Worm (Caenorhabditis elegans) whole organism, late embryonic: Measurements from ENCODE around the gene clec-246.

Experiments
- Y22D7AL.16 ChIP-seq: sonication (generic microtip); optimal IDR thresholded peaks from 2 replicates; lab custom pipeline; 2016; ENCODE audit warnings: missing genetic modification characterization, missing compliant biosample characterization
- ceh-14 ChIP-seq: sonication (generic microtip); optimal IDR thresholded peaks from 2 replicates; lab custom pipeline; 2016; ENCODE audit warnings: missing genotype, missing genetic modification characterization, missing compliant biosample characterization
- ceh-22 ChIP-seq: sonication (generic microtip); optimal IDR thresholded peaks from 2 replicates; lab custom pipeline; 2017; ENCODE audit warnings: missing biosample characterization, missing genetic modification characterization
- ceh-24 ChIP-seq: sonication (generic microtip); optimal IDR thresholded peaks from 2 replicates; lab custom pipeline; 2016; ENCODE audit warnings: mild to moderate bottlenecking, missing genetic modification characterization, missing compliant biosample characterization
- ceh-30 ChIP-seq: fragments of 150-350 bp; optimal IDR thresholded peaks from 2 replicates; lab custom pipeline; 2014; ENCODE audit warnings: missing biosample characterization, missing genetic modification characterization
- ceh-31 ChIP-seq: sonication (generic microtip); optimal IDR thresholded peaks from 2 replicates; lab custom pipeline; 2016; ENCODE audit warnings: missing genetic modification characterization, missing compliant biosample characterization
- ceh-34 ChIP-seq: sonication (generic microtip); optimal IDR thresholded peaks from 2 replicates; lab custom pipeline; 2016; ENCODE audit warnings: mild to moderate bottlenecking, missing genetic modification characterization, missing compliant biosample characterization
- ceh-45 ChIP-seq: fragments of 200-800 bp; sonication (Bioruptor generic); IDR thresholded peaks from 2 replicates; pipeline ENCODE4 v1.3.6; 2022; ENCODE audit warnings: missing genetic modification reagents, missing genetic modification characterization, missing compliant biosample characterization
- ceh-48 ChIP-seq: sonication (generic microtip); optimal IDR thresholded peaks from 2 replicates; lab custom pipeline; 2016; ENCODE audit warnings: missing genetic modification characterization, inconsistent platforms, missing compliant biosample characterization
- ceh-6 ChIP-seq: fragments of 200-800 bp; sonication (Bioruptor generic); optimal IDR thresholded peaks from 2 replicates; lab custom pipeline; 2018; ENCODE audit warnings: mild to moderate bottlenecking, missing genetic modification characterization, missing compliant biosample characterization
- ceh-9 ChIP-seq: sonication (generic microtip); optimal IDR thresholded peaks from 2 replicates; lab custom pipeline; 2016; ENCODE audit warnings: mild to moderate bottlenecking, missing genetic modification characterization, inconsistent platforms, missing compliant biosample characterization
- dmd-4 ChIP-seq: sonication (generic microtip); optimal IDR thresholded peaks from 2 replicates; lab custom pipeline; 2016; ENCODE audit warnings: borderline replicate concordance, missing genetic modification characterization, missing compliant biosample characterization
- dve-1 ChIP-seq: sonication (generic microtip); optimal IDR thresholded peaks from 2 replicates; lab custom pipeline; 2017; ENCODE audit warnings: antibody characterized with exemption, mild to moderate bottlenecking, missing genetic modification characterization, missing compliant biosample characterization
- eyg-1 ChIP-seq: sonication (generic microtip); optimal IDR thresholded peaks from 2 replicates; lab custom pipeline; 2016; ENCODE audit warnings: missing genotype, missing genetic modification characterization, missing compliant biosample characterization
- fkh-10 ChIP-seq: fragments of 150-350 bp; optimal IDR thresholded peaks from 2 replicates; lab custom pipeline; 2014; ENCODE audit warnings: missing biosample characterization, missing genetic modification reagents, missing genetic modification characterization
- fkh-6 ChIP-seq: sonication (generic microtip); optimal IDR thresholded peaks from 2 replicates; lab custom pipeline; 2016; ENCODE audit warnings: missing genetic modification characterization, missing compliant biosample characterization
- hlh-15 ChIP-seq: sonication (generic microtip); optimal IDR thresholded peaks from 2 replicates; lab custom pipeline; 2016; ENCODE audit warnings: missing genetic modification characterization, missing compliant biosample characterization
- hlh-30 ChIP-seq: sonication (generic microtip); optimal IDR thresholded peaks from 2 replicates; lab custom pipeline; 2017; ENCODE audit warnings: antibody characterized with exemption, missing genetic modification characterization, missing compliant biosample characterization; ENCODE audit not compliant: insufficient read depth
- hlh-6 ChIP-seq: sonication (generic microtip); optimal IDR thresholded peaks from 2 replicates; lab custom pipeline; 2016; ENCODE audit warnings: missing genotype, missing genetic modification characterization, missing compliant biosample characterization
- hlh-8 ChIP-seq: sonication (generic microtip); optimal IDR thresholded peaks from 2 replicates; lab custom pipeline; 2016; ENCODE audit warnings: missing genotype, missing genetic modification characterization, missing compliant biosample characterization
- lim-6 ChIP-seq: sonication (generic microtip); optimal IDR thresholded peaks from 2 replicates; lab custom pipeline; 2016; ENCODE audit warnings: missing genetic modification characterization, missing compliant biosample characterization
- lin-11 ChIP-seq: fragments of 200-800 bp; sonication (Bioruptor generic); optimal IDR thresholded peaks from 2 replicates; lab custom pipeline; 2018; ENCODE audit warnings: mild to moderate bottlenecking, missing genetic modification characterization, missing compliant biosample characterization
- nfya-1 ChIP-seq: sonication (generic microtip); optimal IDR thresholded peaks from 2 replicates; lab custom pipeline; 2017; ENCODE audit warnings: missing genetic modification characterization, mild to moderate bottlenecking, missing compliant biosample characterization, antibody characterized with exemption, moderate library complexity
- nhr-232 ChIP-seq: sonication (generic microtip); optimal IDR thresholded peaks from 2 replicates; lab custom pipeline; 2016; ENCODE audit warnings: missing genetic modification characterization, missing compliant biosample characterization
- odd-2 ChIP-seq: sonication (generic microtip); optimal IDR thresholded peaks from 2 replicates; lab custom pipeline; 2017; ENCODE audit warnings: antibody characterized with exemption, mild to moderate bottlenecking, missing genetic modification characterization, missing compliant biosample characterization
- pag-3 ChIP-seq: sonication (generic microtip); optimal IDR thresholded peaks from 2 replicates; lab custom pipeline; 2016; ENCODE audit warnings: missing compliant biosample characterization, missing genetic modification characterization, borderline replicate concordance
- pha-2 ChIP-seq: sonication (generic microtip); optimal IDR thresholded peaks from 2 replicates; lab custom pipeline; 2017; ENCODE audit warnings: mild to moderate bottlenecking, missing genetic modification characterization, missing compliant biosample characterization
- pha-4 ChIP-seq: fragments of 150-350 bp; optimal IDR thresholded peaks from 2 replicates; lab custom pipeline; 2018; ENCODE audit warnings: missing biosample characterization, missing genetic modification reagents, missing genetic modification characterization
- pqm-1 ChIP-seq: sonication (generic microtip); optimal IDR thresholded peaks from 2 replicates; lab custom pipeline; 2016; ENCODE audit warnings: missing genetic modification characterization, missing compliant biosample characterization
- pros-1 ChIP-seq: fragments of 150-350 bp; optimal IDR thresholded peaks from 2 replicates; lab custom pipeline; 2014; ENCODE audit warnings: missing biosample characterization, missing genetic modification reagents, missing genetic modification characterization
- ref-2 ChIP-seq: sonication (generic microtip); optimal IDR thresholded peaks from 2 replicates; lab custom pipeline; 2016; ENCODE audit warnings: missing genetic modification characterization, missing compliant biosample characterization
- sox-2 ChIP-seq: fragments of 200-800 bp; sonication (Bioruptor generic); IDR thresholded peaks from 2 replicates; pipeline ENCODE4 v1.3.6; 2022; ENCODE audit warnings: missing genetic modification reagents, missing genetic modification characterization, missing compliant biosample characterization
- syd-9 ChIP-seq: sonication (generic microtip); optimal IDR thresholded peaks from 2 replicates; lab custom pipeline; 2016; ENCODE audit warnings: mild to moderate bottlenecking, missing genetic modification characterization, moderate library complexity, missing compliant biosample characterization
- tbx-7 ChIP-seq: sonication (generic microtip); optimal IDR thresholded peaks from 2 replicates; lab custom pipeline; 2016; ENCODE audit warnings: missing genotype, missing genetic modification characterization, missing compliant biosample characterization
- unc-3 ChIP-seq, 2 experiments: fragments of 200-800 bp in 1 of 2; sonication (Bioruptor generic) in 1 of 2; sonication (generic microtip) in 1 of 2; conservative IDR thresholded peaks in 1 of 2; optimal IDR thresholded peaks in 1 of 2; 2 replicates each; pipeline versions ENCODE4 v1.3.6 to Lab custom; 2016 to 2022; ENCODE audit warnings: missing compliant biosample characterization in 2 of 2, missing genetic modification characterization in 2 of 2, missing genetic modification reagents in 1 of 2
- unc-86 ChIP-seq: sonication (generic microtip); optimal IDR thresholded peaks from 2 replicates; lab custom pipeline; 2016; ENCODE audit warnings: missing genetic modification characterization, missing compliant biosample characterization
- ztf-16 ChIP-seq: sonication (generic microtip); optimal IDR thresholded peaks from 2 replicates; lab custom pipeline; 2017; ENCODE audit warnings: missing genetic modification characterization, missing compliant biosample characterization

Gene clec-246

DNA sequence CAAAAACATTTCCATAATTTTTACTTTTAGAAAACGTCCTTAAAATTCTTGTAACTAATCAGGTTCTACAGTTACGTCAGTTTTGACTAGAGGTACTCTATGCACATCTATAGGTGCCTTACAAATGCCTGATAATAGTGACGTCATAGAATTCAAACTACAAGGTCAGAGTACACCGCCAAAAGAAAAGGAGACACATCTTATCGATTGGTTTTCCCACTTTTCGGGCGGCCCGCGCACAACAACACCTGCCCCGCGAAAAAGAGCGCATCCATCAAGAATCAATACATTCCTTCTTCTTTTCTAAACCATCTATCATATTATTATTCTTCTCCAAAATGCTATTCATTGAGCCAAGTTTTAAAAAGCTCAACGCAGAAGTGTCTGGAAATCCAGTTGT lies 9.6 kb upstream of the clec-246 start, which contains the start of gene C31G12.1:
Gene C31G12.1 (plus strand): TSS at position 301 of the 400 bp plus-strand sequence.
- TF ChIP-seq ceh-14 (tag; lab: Kevin White, UChicago) (no peak), lin-11 (tag; lab: Kevin White, UChicago) (no peak), ceh-24 (tag; lab: Kevin White, UChicago) (no peak), fkh-6 (tag; lab: Kevin White, UChicago) (no peak), ceh-45 (GFP tag; lab: Robert Waterston, UW) (no peak), hlh-8 (tag; lab: Kevin White, UChicago) (no peak), Y22D7AL.16 (no peak), lim-6 (tag; lab: Kevin White, UChicago) (no peak), unc-3 (GFP tag; conservative IDR thresholded peaks at IDR 0.05; lab: Robert Waterston, UW) (no peak), unc-3 (tag; optimal IDR thresholded peaks at IDR 0.05; lab: Kevin White, UChicago) (no peak), ceh-31 (tag; lab: Kevin White, UChicago) (no peak), ceh-22 (tag; lab: Kevin White, UChicago) (no peak), ref-2 (tag; lab: Kevin White, UChicago) (no peak), pha-2 (tag; lab: Kevin White, UChicago) (no peak), nfya-1 (tag; lab: Kevin White, UChicago) (no peak), eyg-1 (tag; lab: Kevin White, UChicago) (no peak), pha-4 (tag; lab: Kevin White, UChicago) (no peak), ztf-16 (tag; lab: Kevin White, UChicago) (no peak), unc-86 (no peak), hlh-15 (tag; lab: Kevin White, UChicago) (no peak)

DNA sequence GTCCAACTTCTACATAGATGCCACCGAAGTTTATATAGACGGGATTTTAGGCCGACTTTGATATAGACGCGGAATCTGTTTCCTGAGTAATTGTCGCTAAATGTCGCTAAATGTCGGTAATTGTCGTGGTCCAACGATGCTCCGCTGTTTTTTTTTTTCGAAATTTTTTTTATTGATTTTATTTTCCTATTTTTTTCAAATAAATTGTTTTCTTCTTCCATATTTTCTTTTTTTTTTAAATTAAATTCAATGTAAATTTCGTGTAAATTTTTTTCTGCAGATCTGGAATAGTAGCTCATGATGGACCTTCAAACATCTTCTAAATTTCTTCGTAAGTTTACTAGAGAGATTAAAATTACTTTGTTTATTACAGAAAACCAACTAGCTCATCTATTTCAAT lies 4.4 kb upstream of the clec-246 start, which contains the start of gene C31G12.3:
Gene C31G12.3 (plus strand): TSS at position 301 of the 400 bp plus-strand sequence.
- TF ChIP-seq ceh-9 (tag; lab: Kevin White, UChicago) (no peak), dmd-4 (tag; lab: Kevin White, UChicago) (no peak), eyg-1 (tag; lab: Kevin White, UChicago) (no peak), ceh-22 (tag; lab: Kevin White, UChicago) (no peak), ceh-48 (tag; lab: Kevin White, UChicago) (no peak), hlh-8 (tag; lab: Kevin White, UChicago) (no peak), unc-3 (GFP tag; conservative IDR thresholded peaks at IDR 0.05; lab: Robert Waterston, UW) (no peak), unc-3 (tag; optimal IDR thresholded peaks at IDR 0.05; lab: Kevin White, UChicago) (no peak), hlh-30 (no peak), nhr-232 (tag; lab: Kevin White, UChicago) (no peak), fkh-10 (GFP tag; lab: Kevin White, UChicago) (no peak), ceh-31 (tag; lab: Kevin White, UChicago) (no peak), tbx-7 (tag; lab: Kevin White, UChicago) (no peak), dve-1 (tag; lab: Kevin White, UChicago) (no peak), sox-2 (GFP tag; lab: Robert Waterston, UW) (no peak), odd-2 (tag; lab: Kevin White, UChicago) (no peak), ceh-34 (tag; lab: Kevin White, UChicago) (no peak), pag-3 (tag; lab: Kevin White, UChicago) (no peak), ceh-6 (no peak)

DNA sequence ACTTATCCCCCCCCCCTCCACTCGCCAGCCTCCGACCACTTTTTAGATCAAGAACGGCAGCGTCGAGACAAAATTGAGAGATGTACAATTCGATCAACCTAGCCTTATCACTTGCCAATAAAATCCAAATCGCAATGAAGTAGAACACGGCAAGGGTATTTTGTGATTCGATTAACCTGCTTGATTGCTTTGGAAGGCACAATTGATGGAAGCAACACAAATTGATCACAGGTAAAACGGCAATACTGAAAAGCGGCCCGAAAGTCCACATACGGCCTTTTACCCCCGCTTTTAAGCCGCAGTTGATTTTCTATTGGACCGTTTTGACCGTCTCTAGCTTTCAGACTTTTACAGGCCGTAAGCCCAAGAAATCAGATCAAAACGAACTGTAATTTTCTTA lies 953 bp upstream of the clec-246 start, which contains the start of gene clec-245:
Gene clec-245 (minus strand): TSS at position 101 of the 400 bp plus-strand sequence.
- no peak for TF ChIP-seq pros-1 (tag; lab: Kevin White, UChicago)
- no peak for TF ChIP-seq odd-2 (tag; lab: Kevin White, UChicago)
- no peak for TF ChIP-seq ceh-34 (tag; lab: Kevin White, UChicago)
- TF ChIP-seq eyg-1 (tag; lab: Kevin White, UChicago) = no peak
- TF ChIP-seq ceh-9 (tag; lab: Kevin White, UChicago) = no peak
- TF ChIP-seq, all 69 proteins: peak for 0

DNA sequence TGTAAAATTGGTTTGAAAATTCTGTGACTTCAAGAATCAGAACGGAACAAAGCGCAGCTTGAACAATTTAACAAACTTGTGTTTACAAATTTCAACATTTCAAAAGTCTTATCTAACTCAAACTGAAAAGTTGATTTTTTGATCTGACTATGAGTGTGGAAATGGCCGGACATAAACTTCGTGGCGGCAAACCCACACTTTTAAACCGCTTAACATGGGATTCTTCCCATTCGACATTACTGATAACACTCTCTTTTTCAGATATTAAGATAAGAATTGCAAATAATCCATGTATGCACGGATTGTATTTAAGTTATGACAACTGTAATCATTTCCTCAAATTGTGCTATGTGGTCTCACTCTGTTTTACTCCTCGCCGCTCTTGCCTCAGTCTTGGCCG lies 1.8 kb downstream of the clec-246 start, which contains the start of gene clec-42:
Gene clec-42 (plus strand): TSS at position 285 of the 400 bp plus-strand sequence.
- TF ChIP-seq nfya-1 (tag; lab: Kevin White, UChicago) (no peak), hlh-15 (tag; lab: Kevin White, UChicago) (no peak), fkh-10 (GFP tag; lab: Kevin White, UChicago) (no peak), pha-2 (tag; lab: Kevin White, UChicago) (no peak), sox-2 (GFP tag; lab: Robert Waterston, UW) (no peak), pqm-1 (tag; lab: Kevin White, UChicago) (no peak), hlh-8 (tag; lab: Kevin White, UChicago) (no peak), ceh-24 (tag; lab: Kevin White, UChicago) (no peak), ceh-48 (tag; lab: Kevin White, UChicago) (no peak), syd-9 (tag; lab: Kevin White, UChicago) (no peak), pros-1 (tag; lab: Kevin White, UChicago) (no peak), ceh-14 (tag; lab: Kevin White, UChicago) (no peak), ceh-30 (tag; lab: Kevin White, UChicago) (no peak), hlh-6 (tag; lab: Kevin White, UChicago) (no peak), ceh-31 (tag; lab: Kevin White, UChicago) (no peak)
